Worm (Caenorhabditis elegans) whole organism, L2 larva: Measurements from ENCODE around the gene rhi-1.

ENCODE experiments used
- F13H6.1 ChIP-seq: sonication (generic microtip); optimal IDR thresholded peaks from 2 replicates; lab custom pipeline; 2016; ENCODE audit warnings: missing genetic modification characterization, missing compliant biosample characterization
- R02D3.7 ChIP-seq: fragments of 150-350 bp; optimal IDR thresholded peaks from 2 replicates; lab custom pipeline; 2014; ENCODE audit warnings: missing biosample characterization, missing genetic modification characterization
- ama-1 ChIP-seq: fragments of 150-350 bp; optimal IDR thresholded peaks from 2 replicates; lab custom pipeline; 2018; ENCODE audit warnings: inconsistent platforms
- ceh-16 ChIP-seq: fragments of 150-350 bp; optimal IDR thresholded peaks from 2 replicates; lab custom pipeline; 2014; ENCODE audit warnings: missing biosample characterization, missing genetic modification characterization
- crh-2 ChIP-seq: sonication (generic microtip); optimal IDR thresholded peaks from 2 replicates; lab custom pipeline; 2017; ENCODE audit warnings: missing biosample characterization, missing genetic modification characterization
- lsy-2 ChIP-seq, 2 experiments: fragments of 150-350 bp in 1 of 2; sonication (generic microtip) in 1 of 2; optimal IDR thresholded peaks; 2 replicates each; lab custom pipeline; 2014 to 2017; ENCODE audit warnings: missing biosample characterization in 2 of 2, missing genetic modification characterization in 2 of 2
- mab-5 ChIP-seq: fragments of 150-350 bp; optimal IDR thresholded peaks from 2 replicates; lab custom pipeline; 2014; ENCODE audit warnings: missing biosample characterization, missing genetic modification characterization
- nhr-129 ChIP-seq: fragments of 150-350 bp; optimal IDR thresholded peaks from 2 replicates; lab custom pipeline; 2014; ENCODE audit warnings: missing biosample characterization, missing genetic modification characterization
- nhr-25 ChIP-seq: fragments of 150-350 bp; sonication (generic microtip); optimal IDR thresholded peaks from 3 replicates; lab custom pipeline; 2014; ENCODE audit warnings: missing biosample characterization, missing genetic modification characterization
- sem-4 ChIP-seq: fragments of 150-350 bp; optimal IDR thresholded peaks from 2 replicates; lab custom pipeline; 2014; ENCODE audit warnings: missing biosample characterization, missing genetic modification reagents, missing genetic modification characterization
- sma-9 ChIP-seq, 2 experiments: fragments of 150-350 bp in 1 of 2; sonication (generic microtip) in 1 of 2; optimal IDR thresholded peaks; 2 replicates each; lab custom pipeline; 2014 to 2016; ENCODE audit warnings: missing genetic modification characterization in 2 of 2, mild to moderate bottlenecking in 1 of 2, missing biosample characterization in 1 of 2, missing compliant biosample characterization in 1 of 2, missing genetic modification reagents in 1 of 2, moderate library complexity in 1 of 2
- ztf-1 ChIP-seq: fragments of 200-800 bp; sonication (Bioruptor generic); conservative IDR thresholded peaks from 2 replicates; pipeline ENCODE4 v1.3.6; 2022; ENCODE audit warnings: missing genetic modification characterization, missing compliant biosample characterization
- ztf-11 ChIP-seq: sonication (generic microtip); optimal IDR thresholded peaks from 2 replicates; lab custom pipeline; 2017; ENCODE audit warnings: missing biosample characterization, missing genetic modification characterization

rhi-1 gene

DNA sequence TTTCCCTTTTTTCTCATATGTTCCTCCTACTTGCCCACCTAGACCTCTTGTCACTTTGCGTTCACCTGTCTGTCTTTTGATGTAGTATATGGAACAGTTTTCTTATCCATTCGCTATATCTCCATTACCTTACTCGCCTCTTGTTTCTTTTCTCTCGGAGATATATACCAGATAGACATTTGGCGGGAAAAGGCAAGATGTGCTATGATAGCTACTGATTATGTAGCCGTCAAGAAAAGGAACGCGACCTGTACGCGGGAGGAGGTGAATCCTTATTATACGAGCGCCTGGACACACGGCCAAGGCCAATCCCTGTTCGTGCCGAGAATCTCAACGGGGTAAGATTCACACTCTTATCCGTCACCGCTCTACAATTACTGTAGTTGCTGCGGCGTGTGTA, 44.7 kb downstream of the rhi-1 start:
- TF ChIP-seq sma-9 (GFP tag; optimal IDR thresholded peaks at IDR 0.05; lab: Kevin White, UChicago): peak; percentile 8
- TF ChIP-seq sma-9 (tag; optimal IDR thresholded peaks at IDR 0.05; lab: Kevin White, UChicago): no peak
- TF ChIP-seq F13H6.1 (tag; lab: Kevin White, UChicago): no peak

DNA sequence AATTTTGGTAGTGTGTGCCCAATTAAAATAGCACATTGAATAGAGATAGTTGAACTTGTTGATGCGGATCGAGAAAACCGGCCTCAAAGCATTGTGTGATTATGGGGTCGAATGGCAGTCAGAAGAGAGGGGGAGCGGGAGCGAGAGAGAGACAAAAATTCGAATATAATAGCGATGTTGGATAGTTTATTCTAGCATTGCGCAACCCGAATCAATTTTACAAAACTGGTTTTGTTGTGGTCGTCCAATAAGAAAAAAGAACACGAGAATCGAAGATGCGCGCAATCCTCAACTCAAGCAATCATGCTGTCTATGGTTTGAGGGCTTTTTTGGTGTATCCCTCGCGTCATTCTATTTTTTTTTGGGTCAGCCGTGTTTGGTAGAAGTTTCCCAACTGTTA, 45.2 kb downstream of the rhi-1 start:
- peak; percentile 16 for TF ChIP-seq nhr-129 (tag; lab: Kevin White, UChicago)
- TF ChIP-seq sma-9 (GFP tag; optimal IDR thresholded peaks at IDR 0.05; lab: Kevin White, UChicago): peak; percentile 6
- TF ChIP-seq sma-9 (tag; optimal IDR thresholded peaks at IDR 0.05; lab: Kevin White, UChicago): no peak
- no peak for TF ChIP-seq sem-4 (tag; lab: Kevin White, UChicago)
- TF ChIP-seq F13H6.1 (tag; lab: Kevin White, UChicago): peak; percentile 17
- no peak for TF ChIP-seq lsy-2 (tag; optimal IDR thresholded peaks at IDR 0.05; lab: Kevin White, UChicago)

DNA sequence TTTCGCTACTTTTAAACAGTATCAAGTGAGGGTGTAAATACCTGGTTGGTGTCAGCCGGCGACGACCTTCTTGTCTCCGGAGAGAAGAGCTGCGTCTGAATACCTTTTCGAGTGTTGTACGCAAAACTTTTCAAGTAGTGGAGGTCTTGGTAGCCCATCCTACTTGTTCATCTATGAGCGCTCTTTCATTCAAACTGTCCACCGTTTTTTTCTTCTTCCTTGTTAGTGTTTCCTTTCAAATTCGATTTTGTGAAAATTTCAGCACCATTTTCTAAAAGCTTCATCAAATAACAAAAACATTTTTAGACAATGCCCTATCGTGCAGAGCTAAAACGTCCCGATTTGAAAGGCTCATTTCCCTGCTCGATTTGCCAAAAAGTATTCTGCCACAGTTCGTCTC, 46.1 kb downstream of the rhi-1 start, which contains the start of gene ham-2:
TSS of gene ham-2 (plus strand) at position 301 of the 400 bp plus-strand sequence.
- no peak for TF ChIP-seq R02D3.7

DNA sequence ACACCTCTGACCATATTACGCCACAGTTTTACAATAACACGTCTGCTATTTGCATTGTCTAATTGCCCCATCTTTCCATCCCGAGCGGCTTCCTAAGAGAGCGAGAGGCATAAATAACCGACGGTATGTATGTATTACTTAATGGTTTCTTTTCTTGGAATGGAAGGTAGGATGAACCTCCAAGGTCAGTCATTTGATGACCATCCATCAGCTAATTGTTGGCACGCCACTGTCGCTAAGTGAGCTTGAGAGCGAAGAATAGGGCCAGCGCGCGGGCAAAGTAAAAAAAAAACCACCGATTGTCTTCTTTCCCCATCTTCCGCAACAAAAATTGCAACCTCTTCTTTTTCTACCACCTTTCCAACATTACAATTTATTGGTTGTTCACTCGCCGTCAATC, 47.7 kb downstream of the rhi-1 start:
- no peak for TF ChIP-seq sma-9 (GFP tag; optimal IDR thresholded peaks at IDR 0.05; lab: Kevin White, UChicago)
- TF ChIP-seq sma-9 (tag; optimal IDR thresholded peaks at IDR 0.05; lab: Kevin White, UChicago): no peak
- TF ChIP-seq crh-2 (tag; lab: Kevin White, UChicago): no peak
- TF ChIP-seq ama-1: no peak
- peak; percentile 20 for TF ChIP-seq sem-4 (tag; lab: Kevin White, UChicago)
- no peak for TF ChIP-seq ztf-11 (tag; lab: Kevin White, UChicago)
- TF ChIP-seq nhr-25 (tag; lab: Kevin White, UChicago): peak; percentile 34
- no peak for TF ChIP-seq mab-5 (tag; lab: Kevin White, UChicago)
- TF ChIP-seq ztf-1 (GFP tag; lab: Robert Waterston, UW): no peak
- TF ChIP-seq ceh-16: no peak
